Worm (Caenorhabditis elegans): Measurements from ENCODE around the gene C54F6.19.

DNA sequence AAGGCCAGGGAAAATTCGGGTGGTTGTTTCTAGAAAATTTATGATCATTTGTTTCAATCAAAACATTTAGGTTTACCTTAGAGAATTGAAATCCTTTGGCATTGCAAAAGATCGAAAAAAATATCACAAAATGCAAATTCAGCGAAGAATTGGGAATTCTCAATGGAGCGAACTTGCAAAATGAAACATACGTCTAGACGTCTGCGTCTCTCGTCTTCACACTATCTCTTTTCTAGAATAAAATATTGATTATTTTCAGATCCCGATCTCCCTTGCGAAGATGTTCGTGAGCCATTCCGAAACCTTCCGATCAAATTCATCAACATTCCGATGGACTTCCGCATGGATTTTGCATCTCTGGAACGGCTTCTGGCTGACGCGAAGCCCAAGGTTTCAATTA is 35.1 kb downstream of the C54F6.19 start, which contains the start of gene ets-6:
- TF ChIP-seq pqm-1 (tag; optimal IDR thresholded peaks at IDR 0.05) (no peak), fkh-6 (tag; optimal IDR thresholded peaks at IDR 0.05) (no peak), pha-4 (tag; optimal IDR thresholded peaks at IDR 0.05) (no peak), nhr-11 (tag; optimal IDR thresholded peaks at IDR 0.05) (no peak), nfya-1 (tag; optimal IDR thresholded peaks at IDR 0.05) (no peak), sox-4 (tag; optimal IDR thresholded peaks at IDR 0.05) (no peak), ceh-30 (tag; optimal IDR thresholded peaks at IDR 0.05) (no peak), elt-4 (tag; optimal IDR thresholded peaks at IDR 0.05) (no peak), dve-1 (tag; optimal IDR thresholded peaks at IDR 0.05) (no peak), pros-1 (tag; optimal IDR thresholded peaks at IDR 0.05) (no peak), npax-4 (tag; optimal IDR thresholded peaks at IDR 0.05) (no peak), elt-2 (tag; optimal IDR thresholded peaks at IDR 0.05) (no peak), ceh-9 (tag; optimal IDR thresholded peaks at IDR 0.05) (no peak), fkh-10 (GFP tag; optimal IDR thresholded peaks at IDR 0.05) (no peak)

Measured in whole organism, late embryonic.